Fruit fly (Drosophila melanogaster) whole organism, embryonic: ENCODE data around the gene CG15422.

Experiments
- Ada2b ChIP-seq: fragments of 200-800 bp; sonication (Bioruptor generic); IDR thresholded peaks from 2 replicates; pipeline ENCODE4 v1.3.6; 2022; ENCODE audit warnings: missing biosample characterization, missing genetic modification characterization
- Blimp-1 ChIP-seq: fragments of 200-800 bp; sonication (Bioruptor generic); optimal IDR thresholded peaks from 3 replicates; lab custom pipeline; 2018; ENCODE audit warnings: missing biosample characterization, missing genetic modification characterization, mild to moderate bottlenecking, moderate library complexity, missing genetic modification reagents
- CG1024 ChIP-seq: fragments of 200-800 bp; sonication (Bioruptor generic); IDR thresholded peaks from 2 replicates; pipeline ENCODE4 v1.3.6; 2022; ENCODE audit warnings: missing biosample characterization, missing genetic modification characterization
- CG11085 ChIP-seq: fragments of 200-800 bp; sonication (Bioruptor generic); IDR thresholded peaks from 2 replicates; pipeline ENCODE4 v1.3.6; 2022; ENCODE audit warnings: missing biosample characterization, missing genetic modification characterization
- CG11398 ChIP-seq: fragments of 200-800 bp; sonication (Bioruptor generic); optimal IDR thresholded peaks from 2 replicates; lab custom pipeline; 2016; ENCODE audit warnings: missing biosample characterization, missing genetic modification characterization
- CG1832 ChIP-seq: fragments of 200-800 bp; sonication (Bioruptor generic); optimal IDR thresholded peaks from 2 replicates; lab custom pipeline; 2017; ENCODE audit warnings: missing biosample characterization, mild to moderate bottlenecking, missing genetic modification characterization, inconsistent platforms
- CG18764 ChIP-seq: fragments of 200-800 bp; sonication (Bioruptor generic); optimal IDR thresholded peaks from 3 replicates; lab custom pipeline; 2016; ENCODE audit warnings: missing biosample characterization, missing genetic modification characterization
- CG32772 ChIP-seq: fragments of 200-800 bp; sonication (Bioruptor generic); IDR thresholded peaks from 2 replicates; pipeline ENCODE4 v1.3.6; 2022; ENCODE audit warnings: missing biosample characterization, missing genetic modification characterization
- CG33213 ChIP-seq: fragments of 200-800 bp; sonication (Bioruptor generic); optimal IDR thresholded peaks from 3 replicates; lab custom pipeline; 2016; ENCODE audit warnings: missing biosample characterization, missing genetic modification characterization
- CG8765 ChIP-seq: fragments of 200-800 bp; sonication (Bioruptor generic); IDR thresholded peaks from 2 replicates; pipeline ENCODE4 v1.3.6; 2022; ENCODE audit warnings: missing biosample characterization, missing genetic modification characterization
- CG9727 ChIP-seq: fragments of 200-800 bp; sonication (Bioruptor generic); optimal IDR thresholded peaks from 3 replicates; lab custom pipeline; 2017; ENCODE audit warnings: missing biosample characterization, mild to moderate bottlenecking, missing genetic modification characterization
- Dek ChIP-seq: fragments of 200-800 bp; sonication (Bioruptor generic); optimal IDR thresholded peaks from 3 replicates; lab custom pipeline; 2019; ENCODE audit warnings: missing biosample characterization, mild to moderate bottlenecking, missing genetic modification characterization, moderate library complexity
- Dip3 ChIP-seq: fragments of 200-800 bp; sonication (Bioruptor generic); optimal IDR thresholded peaks from 3 replicates; lab custom pipeline; 2016; ENCODE audit warnings: missing biosample characterization, missing genetic modification characterization
- E2f2 ChIP-seq: fragments of 200-800 bp; sonication (Bioruptor generic); IDR thresholded peaks from 2 replicates; pipeline ENCODE4 v1.3.6; 2022; ENCODE audit warnings: missing biosample characterization, missing genetic modification characterization
- Hand ChIP-seq: fragments of 200-800 bp; sonication (Bioruptor generic); optimal IDR thresholded peaks from 2 replicates; lab custom pipeline; 2017; ENCODE audit warnings: mild to moderate bottlenecking, missing biosample characterization, missing genetic modification reagents, missing genetic modification characterization
- Hr51 ChIP-seq, 2 experiments: fragments of 200-800 bp; sonication (Bioruptor generic); optimal IDR thresholded peaks; 2 replicates in 1 of 2; 3 replicates in 1 of 2; lab custom pipeline; 2016 to 2018; ENCODE audit warnings: missing biosample characterization in 2 of 2, missing genetic modification characterization in 2 of 2, mild to moderate bottlenecking in 1 of 2, moderate library complexity in 1 of 2
- MTF-1 ChIP-seq: fragments of 200-800 bp; sonication (Bioruptor generic); optimal IDR thresholded peaks from 2 replicates; lab custom pipeline; 2018; ENCODE audit warnings: missing biosample characterization, mild to moderate bottlenecking, missing genetic modification characterization, borderline replicate concordance
- Mad ChIP-seq: fragments of 200-800 bp; sonication (Bioruptor generic); optimal IDR thresholded peaks from 2 replicates; lab custom pipeline; 2016; ENCODE audit warnings: missing biosample characterization, missing genetic modification characterization
- Mes4 ChIP-seq: fragments of 200-800 bp; sonication (Bioruptor generic); optimal IDR thresholded peaks from 2 replicates; lab custom pipeline; 2016; ENCODE audit warnings: missing biosample characterization, missing genetic modification characterization
- Nf-YC ChIP-seq: fragments of 200-800 bp; optimal IDR thresholded peaks from 3 replicates; lab custom pipeline; 2019; ENCODE audit warnings: missing biosample characterization, mild to moderate bottlenecking, missing genetic modification characterization, moderate library complexity
- Ptx1 ChIP-seq: fragments of 200-800 bp; sonication (Bioruptor generic); IDR thresholded peaks from 2 replicates; pipeline ENCODE4 v1.3.6; 2022; ENCODE audit warnings: missing biosample characterization, missing genetic modification characterization
- Trl ChIP-seq, 3 experiments: fragments of >200 bp in 2 of 3; fragments of 200-800 bp in 1 of 3; sonication (Bioruptor generic) in 1 of 3; optimal IDR thresholded peaks; 2 replicates in 1 of 3; 3 replicates in 2 of 3; lab custom pipeline; 2016 to 2017; ENCODE audit warnings: missing biosample characterization in 1 of 3, missing genetic modification characterization in 1 of 3
- amos ChIP-seq: fragments of 200-800 bp; sonication (Bioruptor generic); IDR thresholded peaks from 2 replicates; pipeline ENCODE4 v1.3.6; 2022; ENCODE audit warnings: missing biosample characterization, missing genetic modification characterization; ENCODE audit not compliant: partially characterized antibody
- br ChIP-seq: fragments of >200 bp; optimal IDR thresholded peaks from 2 replicates; lab custom pipeline; 2017
- btn ChIP-seq: fragments of 200-800 bp; sonication (Bioruptor generic); optimal IDR thresholded peaks from 2 replicates; lab custom pipeline; 2016; ENCODE audit warnings: missing biosample characterization, missing genetic modification characterization
- corto ChIP-seq: fragments of 200-800 bp; sonication (Bioruptor generic); optimal IDR thresholded peaks from 2 replicates; lab custom pipeline; 2016; ENCODE audit warnings: missing biosample characterization, mild to moderate bottlenecking, missing genetic modification characterization, moderate library complexity
- croc ChIP-seq: fragments of 200-800 bp; sonication (Bioruptor generic); conservative IDR thresholded peaks from 3 replicates; pipeline ENCODE4 v1.3.6; 2022; ENCODE audit warnings: missing biosample characterization, missing genetic modification characterization
- dan ChIP-seq: fragments of 200-800 bp; sonication (Bioruptor generic); IDR thresholded peaks from 2 replicates; pipeline ENCODE4 v1.3.6; 2022; ENCODE audit warnings: missing biosample characterization, missing genetic modification characterization
- dpn ChIP-seq, 2 experiments: fragments of 200-800 bp; sonication (Bioruptor generic); optimal IDR thresholded peaks; 3 replicates each; lab custom pipeline; 2016; ENCODE audit warnings: missing biosample characterization in 2 of 2, missing genetic modification characterization in 2 of 2
- en ChIP-seq: fragments of 200-800 bp; sonication (Bioruptor generic); optimal IDR thresholded peaks from 2 replicates; lab custom pipeline; 2016; ENCODE audit warnings: missing biosample characterization, missing genetic modification characterization
- esg ChIP-seq: fragments of 200-800 bp; sonication (Bioruptor generic); conservative IDR thresholded peaks from 2 replicates; pipeline ENCODE4 v1.3.6; 2022; ENCODE audit warnings: missing biosample characterization, missing genetic modification characterization
- gro ChIP-seq: fragments of 200-800 bp; sonication (Bioruptor generic); optimal IDR thresholded peaks from 2 replicates; lab custom pipeline; 2016; ENCODE audit warnings: missing biosample characterization, missing genetic modification characterization
- h ChIP-seq: fragments of >200 bp; optimal IDR thresholded peaks from 2 replicates; lab custom pipeline; 2017
- ham ChIP-seq: fragments of 200-800 bp; sonication (Bioruptor generic); IDR thresholded peaks from 2 replicates; pipeline ENCODE4 v1.3.6; 2022; ENCODE audit warnings: missing biosample characterization, missing genetic modification characterization
- mam ChIP-seq: fragments of 200-800 bp; sonication (Bioruptor generic); optimal IDR thresholded peaks from 3 replicates; lab custom pipeline; 2016; ENCODE audit warnings: missing biosample characterization, missing genetic modification characterization
- mirr ChIP-seq: fragments of 200-800 bp; sonication (Bioruptor generic); optimal IDR thresholded peaks from 3 replicates; lab custom pipeline; 2018; ENCODE audit warnings: missing biosample characterization, mild to moderate bottlenecking, missing genetic modification characterization
- nerfin-2 ChIP-seq: fragments of 200-800 bp; sonication (Bioruptor generic); IDR thresholded peaks from 2 replicates; pipeline ENCODE4 v1.3.6; 2022; ENCODE audit warnings: missing biosample characterization, missing genetic modification characterization; ENCODE audit not compliant: partially characterized antibody
- onecut ChIP-seq: fragments of 200-800 bp; sonication (Bioruptor generic); IDR thresholded peaks from 2 replicates; pipeline ENCODE4 v1.3.6; 2022; ENCODE audit warnings: missing biosample characterization, missing genetic modification characterization
- repo ChIP-seq: fragments of 200-800 bp; sonication (Bioruptor generic); optimal IDR thresholded peaks from 2 replicates; lab custom pipeline; 2016; ENCODE audit warnings: missing biosample characterization, missing genetic modification characterization
- row ChIP-seq: fragments of 200-800 bp; sonication (Bioruptor generic); IDR thresholded peaks from 3 replicates; pipeline ENCODE4 v1.3.6; 2022; ENCODE audit warnings: missing biosample characterization, missing genetic modification characterization
- sc ChIP-seq, 3 experiments: fragments of >200 bp in 2 of 3; fragments of 200-800 bp in 1 of 3; sonication (Bioruptor generic) in 1 of 3; optimal IDR thresholded peaks; 2 replicates in 2 of 3; 3 replicates in 1 of 3; lab custom pipeline; 2017; ENCODE audit warnings: mild to moderate bottlenecking in 1 of 3, missing biosample characterization in 1 of 3, missing genetic modification characterization in 1 of 3, missing genetic modification reagents in 1 of 3
- sim ChIP-seq: fragments of 200-800 bp; sonication (Bioruptor generic); IDR thresholded peaks from 2 replicates; pipeline ENCODE4 v1.3.6; 2022; ENCODE audit warnings: missing biosample characterization, missing genetic modification characterization
- slbo ChIP-seq: fragments of 200-800 bp; sonication (Bioruptor generic); IDR thresholded peaks from 2 replicates; pipeline ENCODE4 v1.3.6; 2022; ENCODE audit warnings: missing biosample characterization, missing genetic modification characterization
- slou ChIP-seq: fragments of 200-800 bp; sonication (Bioruptor generic); optimal IDR thresholded peaks from 3 replicates; lab custom pipeline; 2016; ENCODE audit warnings: missing biosample characterization, missing genetic modification characterization
- slp2 ChIP-seq: fragments of 200-800 bp; sonication (Bioruptor generic); optimal IDR thresholded peaks from 2 replicates; lab custom pipeline; 2016; ENCODE audit warnings: missing biosample characterization, missing genetic modification characterization
- sna ChIP-seq: fragments of 200-800 bp; sonication (Bioruptor generic); IDR thresholded peaks from 2 replicates; pipeline ENCODE4 v1.3.6; 2022; ENCODE audit warnings: missing biosample characterization, missing genetic modification characterization; ENCODE audit not compliant: partially characterized antibody
- tap ChIP-seq: fragments of 200-800 bp; optimal IDR thresholded peaks from 3 replicates; lab custom pipeline; 2019; ENCODE audit warnings: missing biosample characterization, mild to moderate bottlenecking, missing genetic modification characterization, moderate library complexity
- tna ChIP-seq: fragments of 200-800 bp; sonication (Bioruptor generic); IDR thresholded peaks from 2 replicates; pipeline ENCODE4 v1.3.6; 2022; ENCODE audit warnings: missing biosample characterization, missing genetic modification characterization; ENCODE audit not compliant: partially characterized antibody
- unc-4 ChIP-seq: fragments of 200-800 bp; sonication (Bioruptor generic); IDR thresholded peaks from 2 replicates; pipeline ENCODE4 v1.3.6; 2022; ENCODE audit warnings: missing biosample characterization, missing genetic modification characterization; ENCODE audit not compliant: partially characterized antibody
- vfl ChIP-seq: fragments of 200-800 bp; sonication (Bioruptor generic); optimal IDR thresholded peaks from 2 replicates; lab custom pipeline; 2016; ENCODE audit warnings: missing biosample characterization, missing genetic modification characterization

CG15422 gene

dm6 chr2L:4021608-4022342, 17.0 kb downstream of the CG15422 start (continued):
- TF ChIP-seq tna (GFP tag; lab: Robert Waterston, UW) (no peak), Trl (optimal IDR thresholded peaks at IDR 0.05; lab: Kevin White, UChicago) (no peak), Trl (GFP tag; optimal IDR thresholded peaks at IDR 0.05; lab: Kevin White, UChicago) (no peak), sna (GFP tag; lab: Robert Waterston, UW) (no peak), h (no peak), amos (no peak), row (GFP tag; lab: Robert Waterston, UW) (peak; percentile 57; the same call in 2 of the 3 replicates), slbo (GFP tag; lab: Robert Waterston, UW) (no peak), en (GFP tag; lab: Kevin White, UChicago) (no peak), Blimp-1 (peak; percentile 80), sc (optimal IDR thresholded peaks at IDR 0.05; lab: Kevin White, UChicago) (no peak), sc (GFP tag; optimal IDR thresholded peaks at IDR 0.05; lab: Kevin White, UChicago) (no peak), sim (GFP tag; lab: Robert Waterston, UW) (no peak), CG33213 (GFP tag; lab: Kevin White, UChicago) (no peak), croc (no peak), onecut (GFP tag; lab: Robert Waterston, UW) (no peak), unc-4 (GFP tag; lab: Robert Waterston, UW) (no peak), dpn (GFP tag; optimal IDR thresholded peaks at IDR 0.05; lab: Kevin White, UChicago) (no peak), slou (GFP tag; lab: Kevin White, UChicago) (no peak), nerfin-2 (GFP tag; lab: Robert Waterston, UW) (no peak), corto (GFP tag; lab: Kevin White, UChicago) (no peak), repo (GFP tag; lab: Kevin White, UChicago) (no peak), esg (no peak), slp2 (GFP tag; lab: Kevin White, UChicago) (no peak), vfl (no peak), mirr (GFP tag; lab: Kevin White, UChicago) (no peak), Hr51 (GFP tag; optimal IDR thresholded peaks at IDR 0.05; lab: Kevin White, UChicago) (no peak), Ptx1 (GFP tag; lab: Robert Waterston, UW) (no peak), Mad (GFP tag; lab: Kevin White, UChicago) (no peak), MTF-1 (GFP tag; lab: Kevin White, UChicago) (no peak), tap (no peak), mam (GFP tag; lab: Kevin White, UChicago) (no peak), CG32772 (GFP tag; lab: Robert Waterston, UW) (no peak; the same call in 1 of the 2 replicates), ham (GFP tag; lab: Robert Waterston, UW) (no peak), CG9727 (no peak), btn (no peak), Hand (no peak), Dip3 (GFP tag; lab: Kevin White, UChicago) (no peak), CG1832 (GFP tag; lab: Kevin White, UChicago) (peak; percentile 66), CG8765 (no peak), Dek (tag; lab: Kevin White, UChicago) (no peak), CG18764 (GFP tag; lab: Kevin White, UChicago) (no peak), CG1024 (GFP tag; lab: Robert Waterston, UW) (no peak), Ada2b (GFP tag; lab: Robert Waterston, UW) (no peak), Mes4 (GFP tag; lab: Kevin White, UChicago) (no peak), br (lab: Kevin White, UChicago) (no peak), gro (GFP tag; lab: Kevin White, UChicago) (no peak), CG11398 (GFP tag; lab: Kevin White, UChicago) (no peak), dan (GFP tag; lab: Robert Waterston, UW) (no peak), Nf-YC (tag; lab: Kevin White, UChicago) (peak; percentile 24), E2f2 (GFP tag; lab: Robert Waterston, UW) (no peak), CG11085 (no peak)
